Worm (Caenorhabditis elegans) whole organism, L4 larva: ENCODE results near the gene ceh-48.

Source experiments
- F10B5.3 ChIP-seq: sonication (generic microtip); optimal IDR thresholded peaks from 2 replicates; lab custom pipeline; 2016; ENCODE audit warnings: mild to moderate bottlenecking, missing genetic modification characterization, missing compliant biosample characterization
- F49E8.2 ChIP-seq: sonication (generic microtip); optimal IDR thresholded peaks from 2 replicates; lab custom pipeline; 2016; ENCODE audit warnings: missing compliant biosample characterization, mild to moderate bottlenecking, missing genetic modification characterization, borderline replicate concordance
- R02D3.7 ChIP-seq: fragments of 150-350 bp; sonication (generic microtip); optimal IDR thresholded peaks from 3 replicates; lab custom pipeline; 2014; ENCODE audit warnings: missing biosample characterization, missing genetic modification characterization
- aha-1 ChIP-seq: fragments of 150-350 bp; peaks from one replicate; lab custom pipeline; 2014; ENCODE audit warnings: missing biosample characterization, missing genetic modification characterization
- aly-2 ChIP-seq: sonication (generic microtip); optimal IDR thresholded peaks from 2 replicates; lab custom pipeline; 2018; ENCODE audit warnings: missing biosample characterization, missing genetic modification characterization
- arid-1 ChIP-seq: fragments of 200-800 bp; sonication (Bioruptor generic); conservative IDR thresholded peaks from 2 replicates; pipeline ENCODE4 v1.3.6; 2022; ENCODE audit warnings: missing genetic modification reagents, missing genetic modification characterization, missing compliant biosample characterization
- attf-4 ChIP-seq: sonication (generic microtip); optimal IDR thresholded peaks from 3 replicates; lab custom pipeline; 2017; ENCODE audit warnings: missing biosample characterization, missing genetic modification characterization
- ceh-32 ChIP-seq: sonication (generic microtip); optimal IDR thresholded peaks from 2 replicates; lab custom pipeline; 2016; ENCODE audit warnings: mild to moderate bottlenecking, missing genetic modification characterization, missing compliant biosample characterization; ENCODE audit not compliant: poor library complexity
- cey-2 ChIP-seq: sonication (generic microtip); optimal IDR thresholded peaks from 3 replicates; lab custom pipeline; 2017; ENCODE audit warnings: missing genetic modification characterization, mild to moderate bottlenecking, missing compliant biosample characterization, antibody characterized with exemption, borderline replicate concordance; ENCODE audit not compliant: insufficient read depth
- ctbp-1 ChIP-seq: fragments of 200-800 bp; sonication (Bioruptor generic); IDR thresholded peaks from 2 replicates; pipeline ENCODE4 v1.3.6; 2022; ENCODE audit warnings: missing genetic modification reagents, missing genetic modification characterization, missing compliant biosample characterization
- dmd-6 ChIP-seq: fragments of 200-800 bp; sonication (Bioruptor generic); IDR thresholded peaks from 2 replicates; pipeline ENCODE4 v1.3.6; 2022; ENCODE audit warnings: missing genetic modification reagents, missing genetic modification characterization, missing compliant biosample characterization
- duxl-1 ChIP-seq: sonication (generic microtip); optimal IDR thresholded peaks from 2 replicates; lab custom pipeline; 2016; ENCODE audit warnings: mild to moderate bottlenecking, missing genetic modification characterization, moderate library complexity, missing compliant biosample characterization; ENCODE audit not compliant: poor library complexity
- dve-1 ChIP-seq: sonication (generic microtip); optimal IDR thresholded peaks from 2 replicates; lab custom pipeline; 2017; ENCODE audit warnings: antibody characterized with exemption, mild to moderate bottlenecking, missing genetic modification characterization, missing compliant biosample characterization; ENCODE audit not compliant: insufficient read depth
- fkh-10 ChIP-seq: fragments of 150-350 bp; optimal IDR thresholded peaks from 2 replicates; lab custom pipeline; 2014; ENCODE audit warnings: missing biosample characterization, missing genetic modification reagents, missing genetic modification characterization
- hif-1 ChIP-seq, 2 experiments: sonication (generic microtip); optimal IDR thresholded peaks; 2 replicates each; lab custom pipeline; 2016 to 2017; ENCODE audit warnings: missing compliant biosample characterization in 2 of 2, missing genetic modification characterization in 2 of 2, missing genetic modification reagents in 2 of 2, missing genotype in 2 of 2, mild to moderate bottlenecking in 1 of 2
- hlh-11 ChIP-seq: fragments of 200-800 bp; sonication (Bioruptor generic); optimal IDR thresholded peaks from 2 replicates; lab custom pipeline; 2018; ENCODE audit warnings: mild to moderate bottlenecking, missing genetic modification characterization, missing compliant biosample characterization
- lin-13 ChIP-seq: fragments of 150-350 bp; optimal IDR thresholded peaks from 2 replicates; lab custom pipeline; 2014; ENCODE audit warnings: missing biosample characterization, missing genetic modification reagents, missing genetic modification characterization
- lin-29 ChIP-seq: fragments of 200-800 bp; sonication (Bioruptor generic); IDR thresholded peaks from 2 replicates; pipeline ENCODE4 v1.3.6; 2022; ENCODE audit warnings: missing genetic modification reagents, missing genetic modification characterization, missing compliant biosample characterization
- lin-38 ChIP-seq: fragments of 200-800 bp; sonication (Bioruptor generic); IDR thresholded peaks from 2 replicates; pipeline ENCODE4 v1.3.6; 2022; ENCODE audit warnings: missing genetic modification reagents, missing genetic modification characterization, missing compliant biosample characterization
- lsy-2 ChIP-seq, 2 experiments: fragments of 150-350 bp in 1 of 2; sonication (generic microtip) in 1 of 2; optimal IDR thresholded peaks; 2 replicates each; lab custom pipeline; 2014 to 2017; ENCODE audit warnings: missing biosample characterization in 2 of 2, missing genetic modification characterization in 2 of 2
- madf-5 ChIP-seq, 2 experiments: fragments of 200-800 bp; sonication (Bioruptor generic); IDR thresholded peaks; 2 replicates each; pipeline ENCODE4 v1.3.6; 2022; ENCODE audit warnings: missing compliant biosample characterization in 2 of 2, missing genetic modification characterization in 2 of 2
- madf-9 ChIP-seq: fragments of 200-800 bp; sonication (Bioruptor generic); conservative IDR thresholded peaks from 2 replicates; pipeline ENCODE4 v1.3.6; 2022; ENCODE audit warnings: missing genetic modification reagents, missing genetic modification characterization, missing compliant biosample characterization
- mdl-1 ChIP-seq, 2 experiments: fragments of 150-350 bp in 1 of 2; sonication (generic microtip) in 1 of 2; optimal IDR thresholded peaks; 2 replicates each; lab custom pipeline; 2014 to 2017; ENCODE audit warnings: missing biosample characterization in 2 of 2, missing genetic modification characterization in 2 of 2
- mdt-29 ChIP-seq: fragments of 200-800 bp; sonication (Bioruptor generic); IDR thresholded peaks from 2 replicates; pipeline ENCODE4 v1.3.6; 2022; ENCODE audit warnings: missing genetic modification reagents, missing genetic modification characterization, missing compliant biosample characterization
- mes-2 ChIP-seq: sonication (generic microtip); optimal IDR thresholded peaks from 2 replicates; lab custom pipeline; 2016; ENCODE audit warnings: missing genotype, mild to moderate bottlenecking, missing genetic modification characterization, missing compliant biosample characterization; ENCODE audit not compliant: poor library complexity, severe bottlenecking
- nhr-10 ChIP-seq: fragments of 150-350 bp; optimal IDR thresholded peaks from 2 replicates; lab custom pipeline; 2014; ENCODE audit warnings: missing biosample characterization, missing genetic modification characterization
- nhr-11 ChIP-seq: fragments of 150-350 bp; optimal IDR thresholded peaks from 2 replicates; lab custom pipeline; 2014; ENCODE audit warnings: missing biosample characterization, missing genetic modification characterization
- nhr-111 ChIP-seq: fragments of 200-800 bp; sonication (Bioruptor generic); optimal IDR thresholded peaks from 2 replicates; lab custom pipeline; 2018; ENCODE audit warnings: mild to moderate bottlenecking, missing genetic modification characterization, missing compliant biosample characterization
- nhr-237 ChIP-seq: sonication (generic microtip); optimal IDR thresholded peaks from 2 replicates; lab custom pipeline; 2017; ENCODE audit warnings: missing biosample characterization, missing genetic modification characterization
- nhr-42 ChIP-seq: fragments of 200-800 bp; sonication (Bioruptor generic); IDR thresholded peaks from 2 replicates; pipeline ENCODE4 v1.3.6; 2022; ENCODE audit warnings: missing genetic modification characterization, missing compliant biosample characterization
- nhr-48 ChIP-seq: sonication (generic microtip); optimal IDR thresholded peaks from 2 replicates; lab custom pipeline; 2016; ENCODE audit warnings: mild to moderate bottlenecking, missing genetic modification characterization, missing compliant biosample characterization
- nhr-6 ChIP-seq: fragments of 150-350 bp; optimal IDR thresholded peaks from 2 replicates; lab custom pipeline; 2014; ENCODE audit warnings: missing biosample characterization, missing genetic modification characterization
- nhr-77 ChIP-seq: fragments of 150-350 bp; optimal IDR thresholded peaks from 2 replicates; lab custom pipeline; 2014; ENCODE audit warnings: missing biosample characterization, missing genetic modification characterization
- rbr-2 ChIP-seq: sonication (generic microtip); optimal IDR thresholded peaks from 2 replicates; lab custom pipeline; 2016; ENCODE audit warnings: missing genotype, missing genetic modification characterization, missing compliant biosample characterization
- saeg-2 ChIP-seq: fragments of 200-800 bp; sonication (Bioruptor generic); IDR thresholded peaks from 2 replicates; pipeline ENCODE4 v1.3.6; 2022; ENCODE audit warnings: missing genetic modification reagents, missing genetic modification characterization, missing compliant biosample characterization
- sdz-12 ChIP-seq: fragments of 200-800 bp; sonication (Bioruptor generic); optimal IDR thresholded peaks from 2 replicates; lab custom pipeline; 2018; ENCODE audit warnings: mild to moderate bottlenecking, missing genetic modification characterization, missing compliant biosample characterization
- set-16 ChIP-seq: fragments of 200-800 bp; sonication (Bioruptor generic); IDR thresholded peaks from 2 replicates; pipeline ENCODE4 v1.3.6; 2022; ENCODE audit warnings: missing genetic modification reagents, missing genetic modification characterization, missing compliant biosample characterization
- snpc-4 ChIP-seq: fragments of 150-350 bp; optimal IDR thresholded peaks from 2 replicates; lab custom pipeline; 2014; ENCODE audit warnings: missing biosample characterization, missing genetic modification characterization
- spr-1 ChIP-seq: sonication (generic microtip); optimal IDR thresholded peaks from 2 replicates; lab custom pipeline; 2016; ENCODE audit warnings: mild to moderate bottlenecking, missing genetic modification characterization, missing compliant biosample characterization
- tag-97 ChIP-seq: fragments of 200-800 bp; sonication (Bioruptor generic); IDR thresholded peaks from 2 replicates; pipeline ENCODE4 v1.3.6; 2022; ENCODE audit warnings: missing genetic modification characterization, missing compliant biosample characterization
- tra-1 ChIP-seq: fragments of 200-800 bp; sonication (Bioruptor generic); IDR thresholded peaks from 2 replicates; pipeline ENCODE4 v1.3.6; 2022; ENCODE audit warnings: missing genetic modification reagents, missing genetic modification characterization, missing compliant biosample characterization
- unc-39 ChIP-seq: sonication (generic microtip); optimal IDR thresholded peaks from 2 replicates; lab custom pipeline; 2017; ENCODE audit warnings: missing biosample characterization, missing genetic modification characterization
- unc-62 ChIP-seq, 3 experiments: fragments of 150-350 bp in 1 of 3; sonication (generic microtip); optimal IDR thresholded peaks in 2 of 3; peaks in 1 of 3; 1 replicate in 1 of 3; 2 replicates in 2 of 3; lab custom pipeline; 2014 to 2017; ENCODE audit warnings: missing biosample characterization in 3 of 3, missing genetic modification characterization in 3 of 3, missing genetic modification reagents in 3 of 3, missing genotype in 1 of 3
- zag-1 ChIP-seq: fragments of 150-350 bp; optimal IDR thresholded peaks from 2 replicates; lab custom pipeline; 2014; ENCODE audit warnings: missing biosample characterization, missing genetic modification characterization
- zfp-3 ChIP-seq: fragments of 200-800 bp; sonication (Bioruptor generic); conservative IDR thresholded peaks from 2 replicates; pipeline ENCODE4 v1.3.6; 2022; ENCODE audit warnings: missing genetic modification reagents, missing genetic modification characterization, missing compliant biosample characterization
- zip-11 ChIP-seq: fragments of 200-800 bp; sonication (Bioruptor generic); IDR thresholded peaks from 2 replicates; pipeline ENCODE4 v1.3.6; 2022; ENCODE audit warnings: missing genetic modification characterization, missing compliant biosample characterization
- ztf-7 ChIP-seq: fragments of 150-350 bp; optimal IDR thresholded peaks from 2 replicates; lab custom pipeline; 2014; ENCODE audit warnings: missing biosample characterization, missing genetic modification characterization

ceh-48 gene

ce11 chrIV:6811808-6812207, at the start of gene ceh-48:
TSS of gene ceh-48 (plus strand) at chrIV:6812108.
- TF ChIP-seq spr-1 (tag; lab: Kevin White, UChicago) (no peak), madf-5 (GFP tag; IDR thresholded peaks at IDR 0.05; lab: Robert Waterston, UW) (no peak)

- TF ChIP-seq spr-1 (tag; lab: Kevin White, UChicago) = no peak
- no peak for TF ChIP-seq nhr-77
- TF ChIP-seq tag-97 (GFP tag; lab: Robert Waterston, UW) = no peak
- no peak for TF ChIP-seq mdl-1 (tag; optimal IDR thresholded peaks at IDR 0.05; lab: Kevin White, UChicago)
- TF ChIP-seq snpc-4 (tag; lab: Kevin White, UChicago) = no peak
- TF ChIP-seq hif-1 (tag; optimal IDR thresholded peaks at IDR 0.05; lab: Kevin White, UChicago) = no peak
- no peak for TF ChIP-seq set-16 (GFP tag; lab: Robert Waterston, UW)
- TF ChIP-seq aha-1 (tag; lab: Kevin White, UChicago) = peak; percentile 12
- TF ChIP-seq nhr-6 (tag; lab: Kevin White, UChicago) = no peak
- no peak for TF ChIP-seq dve-1 (tag; lab: Kevin White, UChicago)
- no peak for TF ChIP-seq saeg-2 (GFP tag; lab: Robert Waterston, UW)
- TF ChIP-seq lin-38 = 0 out of 2 replicates have a peak, but pooled peaks have one; percentile 12
- TF ChIP-seq cey-2 (tag; lab: Kevin White, UChicago) = no peak
Observed at ce11 chrIV:6762416-6762815, 49.5 kb upstream of the ceh-48 start, which contains the start of gene spd-3. TSS of gene spd-3 (plus strand) at chrIV:6762716.

ce11 chrIV:6767240-6767639, 44.7 kb upstream of the ceh-48 start:
- TF ChIP-seq zfp-3 (GFP tag; lab: Robert Waterston, UW) (no peak), ceh-32 (tag; lab: Kevin White, UChicago) (no peak), duxl-1 (tag; lab: Kevin White, UChicago) (no peak), madf-9 (GFP tag; lab: Robert Waterston, UW) (no peak), mes-2 (tag; lab: Kevin White, UChicago) (no peak), F49E8.2 (tag; lab: Kevin White, UChicago) (no peak), zag-1 (tag; lab: Kevin White, UChicago) (no peak), mdt-29 (GFP tag; lab: Robert Waterston, UW) (no peak), ctbp-1 (no peak), R02D3.7 (tag; lab: Kevin White, UChicago) (no peak), nhr-48 (peak; percentile 6), arid-1 (GFP tag; lab: Robert Waterston, UW) (no peak), unc-62 (GFP tag; optimal IDR thresholded peaks at IDR 0.05 in 1 of 2; lab: Kevin White, UChicago) (no peak), unc-62 (tag; optimal IDR thresholded peaks at IDR 0.05; lab: Kevin White, UChicago) (no peak), rbr-2 (peak; percentile 36), zip-11 (GFP tag; lab: Robert Waterston, UW) (no peak), ztf-7 (tag; lab: Kevin White, UChicago) (no peak), tra-1 (GFP tag; lab: Robert Waterston, UW) (no peak), nhr-237 (tag; lab: Kevin White, UChicago) (no peak), dmd-6 (GFP tag; lab: Robert Waterston, UW) (peak; percentile 20; the same call in 1 of the 2 replicates), sdz-12 (no peak), lin-29 (GFP tag; lab: Robert Waterston, UW) (no peak), nhr-42 (GFP tag; lab: Robert Waterston, UW) (no peak), fkh-10 (peak; percentile 43), attf-4 (tag; lab: Kevin White, UChicago) (no peak), hlh-11 (tag; lab: Kevin White, UChicago) (peak; percentile 70), nhr-10 (no peak), nhr-111 (GFP tag; lab: Kevin White, UChicago) (no peak), unc-39 (no peak), F10B5.3 (no peak), aly-2 (tag; lab: Kevin White, UChicago) (no peak), madf-5 (GFP tag; IDR thresholded peaks at IDR 0.05; lab: Robert Waterston, UW) (no peak), lsy-2 (tag; optimal IDR thresholded peaks at IDR 0.05; lab: Kevin White, UChicago) (peak; percentile 23 to 77), nhr-6 (tag; lab: Kevin White, UChicago) (no peak), nhr-11 (no peak), lin-13 (no peak), tag-97 (GFP tag; lab: Robert Waterston, UW) (no peak)
